Fruit fly (Drosophila melanogaster) whole organism, prepupa: Measurements from ENCODE around the gene janA.
A peak's percentile ranks its signal among the peaks of the same experiment; 100 is the strongest.

Experiments used
- Blimp-1 ChIP-seq: fragments of 200-800 bp; sonication (Bioruptor generic); optimal IDR thresholded peaks from 3 replicates; lab custom pipeline; 2017; ENCODE audit warnings: missing biosample characterization, missing genetic modification characterization, mild to moderate bottlenecking, moderate library complexity, missing genetic modification reagents
- CG10669 ChIP-seq: fragments of 200-800 bp; sonication (Bioruptor generic); optimal IDR thresholded peaks from 3 replicates; lab custom pipeline; 2018; ENCODE audit warnings: missing biosample characterization, mild to moderate bottlenecking, missing genetic modification characterization, moderate library complexity
- CG11902 ChIP-seq: fragments of 200-800 bp; sonication (Bioruptor generic); optimal IDR thresholded peaks from 3 replicates; lab custom pipeline; 2016; ENCODE audit warnings: missing biosample characterization, missing genetic modification characterization
- CG1621 ChIP-seq: fragments of 200-800 bp; sonication (Bioruptor generic); optimal IDR thresholded peaks from 3 replicates; lab custom pipeline; 2018; ENCODE audit warnings: missing biosample characterization, mild to moderate bottlenecking, missing genetic modification characterization
- CG3032 ChIP-seq: fragments of 200-800 bp; optimal IDR thresholded peaks from 2 replicates; lab custom pipeline; 2019; ENCODE audit warnings: missing biosample characterization, mild to moderate bottlenecking, missing genetic modification characterization, moderate library complexity
- CG31627 ChIP-seq: fragments of 200-800 bp; sonication (Bioruptor generic); optimal IDR thresholded peaks from 3 replicates; lab custom pipeline; 2016; ENCODE audit warnings: missing biosample characterization, missing genetic modification characterization
- CG32006 ChIP-seq: fragments of 200-800 bp; sonication (Bioruptor generic); optimal IDR thresholded peaks from 3 replicates; lab custom pipeline; 2017; ENCODE audit warnings: missing biosample characterization, mild to moderate bottlenecking, missing genetic modification characterization
- CG34406 ChIP-seq: fragments of 200-800 bp; sonication (Bioruptor generic); optimal IDR thresholded peaks from 3 replicates; lab custom pipeline; 2016; ENCODE audit warnings: missing biosample characterization, missing genetic modification characterization
- CG3919 ChIP-seq: fragments of 200-800 bp; sonication (Bioruptor generic); optimal IDR thresholded peaks from 3 replicates; lab custom pipeline; 2016; ENCODE audit warnings: missing biosample characterization, missing genetic modification characterization
- CG6163 ChIP-seq: fragments of 200-800 bp; sonication (Bioruptor generic); IDR thresholded peaks from 3 replicates; pipeline ENCODE4 v1.3.6; 2022; ENCODE audit warnings: missing biosample characterization, missing genetic modification characterization
- CG6276 ChIP-seq: fragments of 200-800 bp; sonication (Bioruptor generic); optimal IDR thresholded peaks from 2 replicates; lab custom pipeline; 2017; ENCODE audit warnings: missing biosample characterization, mild to moderate bottlenecking, missing genetic modification characterization
- CG6792 ChIP-seq: fragments of 200-800 bp; sonication (Bioruptor generic); optimal IDR thresholded peaks from 3 replicates; lab custom pipeline; 2016; ENCODE audit warnings: missing biosample characterization, missing genetic modification characterization
- CG6808 ChIP-seq: fragments of 200-800 bp; sonication (Bioruptor generic); optimal IDR thresholded peaks from 3 replicates; lab custom pipeline; 2017; ENCODE audit warnings: missing biosample characterization, missing genetic modification characterization, mild to moderate bottlenecking, moderate library complexity, missing genetic modification reagents
- CG6854 ChIP-seq: fragments of 200-800 bp; sonication (Bioruptor generic); optimal IDR thresholded peaks from 2 replicates; lab custom pipeline; 2017; ENCODE audit warnings: missing biosample characterization, mild to moderate bottlenecking, missing genetic modification characterization
- CG7368 ChIP-seq: fragments of 200-800 bp; sonication (Bioruptor generic); optimal IDR thresholded peaks from 3 replicates; lab custom pipeline; 2016; ENCODE audit warnings: missing biosample characterization, missing genetic modification characterization
- CG8119 ChIP-seq: fragments of 200-800 bp; sonication (Bioruptor generic); IDR thresholded peaks from 3 replicates; pipeline ENCODE4 v1.3.6; 2022; ENCODE audit warnings: missing biosample characterization, missing genetic modification characterization
- CG8319 ChIP-seq: fragments of 200-800 bp; sonication (Bioruptor generic); optimal IDR thresholded peaks from 3 replicates; lab custom pipeline; 2016; ENCODE audit warnings: missing biosample characterization, missing genetic modification characterization
- CG8632 ChIP-seq: fragments of 200-800 bp; sonication (Bioruptor generic); optimal IDR thresholded peaks from 3 replicates; lab custom pipeline; 2016; ENCODE audit warnings: missing biosample characterization, missing genetic modification characterization
- CG9139 ChIP-seq: fragments of 200-800 bp; sonication (Bioruptor generic); optimal IDR thresholded peaks from 3 replicates; lab custom pipeline; 2017; ENCODE audit warnings: missing biosample characterization, mild to moderate bottlenecking, missing genetic modification characterization
- Eip75B ChIP-seq: fragments of 200-800 bp; sonication (Bioruptor generic); optimal IDR thresholded peaks from 3 replicates; lab custom pipeline; 2016; ENCODE audit warnings: missing biosample characterization, missing genetic modification characterization
- Eip78C ChIP-seq: fragments of 200-800 bp; sonication (Bioruptor generic); peaks from one replicate; lab custom pipeline; 2016; ENCODE audit warnings: missing biosample characterization, missing genetic modification characterization
- Eip93F ChIP-seq: fragments of 200-800 bp; sonication (Bioruptor generic); optimal IDR thresholded peaks from 2 replicates; lab custom pipeline; 2016; ENCODE audit warnings: missing biosample characterization, mild to moderate bottlenecking, missing genetic modification characterization
- Ets21C ChIP-seq: fragments of 200-800 bp; sonication (Bioruptor generic); optimal IDR thresholded peaks from 3 replicates; lab custom pipeline; 2016; ENCODE audit warnings: missing biosample characterization, missing genetic modification characterization
- Ets96B ChIP-seq: fragments of 200-800 bp; optimal IDR thresholded peaks from 2 replicates; lab custom pipeline; 2019; ENCODE audit warnings: missing biosample characterization, mild to moderate bottlenecking, missing genetic modification characterization, moderate library complexity
- Gug ChIP-seq: fragments of 200-800 bp; sonication (Bioruptor generic); IDR thresholded peaks from 2 replicates; pipeline ENCODE4 v1.3.6; 2022; ENCODE audit warnings: missing biosample characterization, missing genetic modification characterization
- Hr38 ChIP-seq: sonication (Bioruptor generic); optimal IDR thresholded peaks from 2 replicates; lab custom pipeline; 2016; ENCODE audit warnings: missing biosample characterization, missing genetic modification characterization
- Hr39 ChIP-seq: fragments of 200-800 bp; sonication (Bioruptor generic); optimal IDR thresholded peaks from 2 replicates; lab custom pipeline; 2016; ENCODE audit warnings: missing biosample characterization, missing genetic modification characterization
- Sox14 ChIP-seq: fragments of 200-800 bp; sonication (Bioruptor generic); optimal IDR thresholded peaks from 3 replicates; lab custom pipeline; 2016; ENCODE audit warnings: missing biosample characterization, missing genetic modification characterization
- achi ChIP-seq: fragments of 200-800 bp; sonication (Bioruptor generic); optimal IDR thresholded peaks from 3 replicates; lab custom pipeline; 2016; ENCODE audit warnings: missing biosample characterization, missing genetic modification characterization
- cyc ChIP-seq: fragments of 200-800 bp; sonication (Bioruptor generic); optimal IDR thresholded peaks from 3 replicates; lab custom pipeline; 2016; ENCODE audit warnings: missing biosample characterization, missing genetic modification characterization
- esn ChIP-seq: fragments of 200-800 bp; sonication (Bioruptor generic); optimal IDR thresholded peaks from 2 replicates; lab custom pipeline; 2016; ENCODE audit warnings: missing biosample characterization, mild to moderate bottlenecking, missing genetic modification characterization, moderate library complexity
- fd59A ChIP-seq: fragments of 200-800 bp; sonication (Bioruptor generic); optimal IDR thresholded peaks from 2 replicates; lab custom pipeline; 2017; ENCODE audit warnings: missing biosample characterization, mild to moderate bottlenecking, missing genetic modification characterization, missing genetic modification reagents
- fkh ChIP-seq: fragments of 200-800 bp; sonication (Bioruptor generic); optimal IDR thresholded peaks from 3 replicates; lab custom pipeline; 2017; ENCODE audit warnings: missing biosample characterization, mild to moderate bottlenecking, missing genetic modification characterization, moderate library complexity
- lz ChIP-seq: fragments of 200-800 bp; sonication (Bioruptor generic); optimal IDR thresholded peaks from 3 replicates; lab custom pipeline; 2016; ENCODE audit warnings: missing biosample characterization, missing genetic modification characterization
- net ChIP-seq: fragments of 200-800 bp; sonication (Bioruptor generic); optimal IDR thresholded peaks from 3 replicates; lab custom pipeline; 2016; ENCODE audit warnings: missing biosample characterization, missing genetic modification characterization
- pdm3 ChIP-seq: fragments of 200-800 bp; sonication (Bioruptor generic); optimal IDR thresholded peaks from 3 replicates; lab custom pipeline; 2016; ENCODE audit warnings: missing biosample characterization, missing genetic modification characterization
- salr ChIP-seq, 2 experiments: fragments of 200-800 bp; sonication (Bioruptor generic); optimal IDR thresholded peaks; 3 replicates each; lab custom pipeline; 2016 to 2018; ENCODE audit warnings: missing biosample characterization in 2 of 2, missing genetic modification characterization in 2 of 2, mild to moderate bottlenecking in 1 of 2
- ss ChIP-seq, 2 experiments: fragments of 200-800 bp; sonication (Bioruptor generic); optimal IDR thresholded peaks; 2 replicates in 1 of 2; 3 replicates in 1 of 2; lab custom pipeline; 2017 to 2018; ENCODE audit warnings: mild to moderate bottlenecking in 2 of 2, missing biosample characterization in 2 of 2, missing genetic modification characterization in 2 of 2, moderate library complexity in 1 of 2
- vri ChIP-seq: fragments of 200-800 bp; sonication (Bioruptor generic); optimal IDR thresholded peaks from 3 replicates; lab custom pipeline; 2016; ENCODE audit warnings: missing biosample characterization, mild to moderate bottlenecking, missing genetic modification characterization

The janA gene

DNA sequence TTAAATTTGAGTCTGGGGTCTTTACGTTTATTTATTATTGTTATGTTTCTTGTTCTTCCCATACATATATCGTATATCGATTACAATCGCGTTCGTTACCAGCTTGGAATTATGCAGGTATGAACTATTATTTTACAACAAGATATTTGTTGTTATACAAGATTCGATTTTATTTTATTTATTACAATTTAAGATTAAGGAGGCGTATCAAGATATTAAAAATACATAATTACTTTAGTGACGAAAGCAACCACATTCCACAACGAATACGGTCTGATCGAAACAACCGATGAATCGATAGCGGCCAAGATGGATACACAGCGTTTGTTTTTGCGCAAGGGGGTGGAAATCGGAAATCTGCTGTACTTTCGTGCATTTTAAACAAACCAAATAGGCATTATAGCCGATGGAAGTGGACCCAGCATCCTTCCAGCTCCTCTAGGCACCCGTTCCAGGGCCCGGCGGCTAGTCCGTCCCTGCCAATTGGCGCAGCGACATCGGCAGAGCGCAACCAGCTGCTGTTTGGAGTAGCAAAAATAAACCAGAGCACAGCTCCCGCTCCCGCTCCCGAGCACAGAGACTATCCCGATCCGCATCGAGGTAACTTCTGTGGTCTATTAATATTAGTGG lies 41.6 kb downstream of the janA start, which contains the start of the genes CG15525 and CG11504:
CG15525 (minus strand) TSS at position 70 of the 630 bp plus-strand sequence.
CG11504 (plus strand) TSS at position 294 of the 630 bp plus-strand sequence.
- TF ChIP-seq Hr39 (GFP tag; lab: Kevin White, UChicago) (no peak), CG6808 (GFP tag; lab: Kevin White, UChicago) (no peak), Ets21C (GFP tag; lab: Kevin White, UChicago) (no peak), CG3032 (peak; percentile 20), vri (GFP tag; lab: Kevin White, UChicago) (no peak), Blimp-1 (GFP tag; lab: Kevin White, UChicago) (no peak), Eip75B (GFP tag; lab: Kevin White, UChicago) (no peak), Sox14 (peak; percentile 80), CG31627 (GFP tag; lab: Kevin White, UChicago) (peak; percentile 50), fkh (peak; percentile 66), esn (GFP tag; lab: Kevin White, UChicago) (peak; percentile 58), Gug (GFP tag; lab: Robert Waterston, UW) (peak; percentile 52; the same call in 1 of the 2 replicates), Eip78C (GFP tag; lab: Kevin White, UChicago) (peak; percentile 79), CG6276 (GFP tag; lab: Kevin White, UChicago) (no peak), CG8119 (GFP tag; lab: Robert Waterston, UW) (no peak), CG1621 (no peak), CG6792 (GFP tag; lab: Kevin White, UChicago) (no peak), lz (GFP tag; lab: Kevin White, UChicago) (peak; percentile 57), Eip93F (GFP tag; lab: Kevin White, UChicago) (no peak), net (GFP tag; lab: Kevin White, UChicago) (no peak), cyc (GFP tag; lab: Kevin White, UChicago) (peak; percentile 49), CG34406 (no peak), CG3919 (no peak), CG6854 (GFP tag; lab: Kevin White, UChicago) (no peak), CG7368 (GFP tag; lab: Kevin White, UChicago) (no peak), achi (GFP tag; lab: Kevin White, UChicago) (no peak), Ets96B (tag; lab: Kevin White, UChicago) (peak; percentile 33), CG11902 (peak; percentile 38), ss (GFP tag; optimal IDR thresholded peaks at IDR 0.05; lab: Kevin White, UChicago) (no peak), fd59A (GFP tag; lab: Kevin White, UChicago) (no peak), CG9139 (GFP tag; lab: Kevin White, UChicago) (no peak), CG8319 (GFP tag; lab: Kevin White, UChicago) (no peak), CG8632 (GFP tag; lab: Kevin White, UChicago) (no peak), CG6163 (GFP tag; lab: Robert Waterston, UW) (no peak), CG32006 (no peak), pdm3 (GFP tag; lab: Kevin White, UChicago) (no peak)

DNA sequence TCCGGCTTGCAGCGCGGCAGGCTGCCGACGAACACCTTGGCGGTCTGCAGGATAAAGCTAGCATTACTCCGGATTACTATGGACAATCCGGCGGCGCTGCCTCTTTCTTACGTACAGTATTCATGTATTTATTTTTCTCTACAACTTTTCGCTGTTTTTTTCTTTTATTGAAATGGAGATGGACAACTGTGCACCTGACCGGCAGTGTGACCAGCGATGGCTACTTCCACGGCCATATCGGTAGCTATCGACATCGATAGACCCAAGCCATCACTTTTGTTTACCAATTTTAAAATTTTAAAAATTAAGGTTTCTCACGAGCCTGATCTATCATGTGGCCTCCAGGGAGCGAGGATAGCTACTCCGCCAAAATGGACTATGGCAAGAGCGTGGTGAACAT lies 44.3 kb downstream of the janA start, which contains the start of the genes CG7903 and Sas-6:
CG7903 (minus strand) TSS at position 197 of the 400 bp plus-strand sequence.
Sas-6 (plus strand) TSS at position 323 of the 400 bp plus-strand sequence.
- TF ChIP-seq fkh (peak; percentile 70), CG6792 (GFP tag; lab: Kevin White, UChicago) (no peak), CG10669 (GFP tag; lab: Kevin White, UChicago) (no peak), esn (GFP tag; lab: Kevin White, UChicago) (no peak), lz (GFP tag; lab: Kevin White, UChicago) (no peak), Ets96B (tag; lab: Kevin White, UChicago) (no peak), Gug (GFP tag; lab: Robert Waterston, UW) (no peak), Eip75B (GFP tag; lab: Kevin White, UChicago) (no peak), CG6163 (GFP tag; lab: Robert Waterston, UW) (0 out of 3 replicates have a peak, but pooled peaks have one; percentile 22), CG3032 (no peak), pdm3 (GFP tag; lab: Kevin White, UChicago) (no peak), CG1621 (peak; percentile 16), salr (GFP tag; optimal IDR thresholded peaks at IDR 0.05; lab: Kevin White, UChicago) (no peak), Hr38 (GFP tag; lab: Kevin White, UChicago) (no peak), cyc (GFP tag; lab: Kevin White, UChicago) (no peak), Sox14 (peak; percentile 43), CG9139 (GFP tag; lab: Kevin White, UChicago) (no peak)
